Worm (Caenorhabditis elegans) whole organism, L3 larva: ENCODE measurements around the gene nars-2.

Source experiments
- nhr-237 ChIP-seq: fragments of 150-350 bp; optimal IDR thresholded peaks from 2 replicates; lab custom pipeline; 2014; ENCODE audit warnings: missing biosample characterization, missing genetic modification characterization
- pqm-1 ChIP-seq: fragments of 150-350 bp; optimal IDR thresholded peaks from 2 replicates; lab custom pipeline; 2017; ENCODE audit warnings: missing biosample characterization, missing genetic modification characterization, inconsistent platforms

- TF ChIP-seq pqm-1 (tag; lab: Kevin White, UChicago) = no peak
- no peak for TF ChIP-seq nhr-237 (tag; lab: Kevin White, UChicago)
Observed at ce11 chrIII:11548070-11548469, 47.5 kb upstream of the nars-2 start, which contains the start of gene Y66D12A.13.
